Worm (Caenorhabditis elegans) whole organism, late embryonic: ENCODE measurements around the gene R166.2.

Source experiments
- ama-1 ChIP-seq: fragments of 150-350 bp; optimal IDR thresholded peaks from 2 replicates; lab custom pipeline; 2014
- ceh-14 ChIP-seq: sonication (generic microtip); optimal IDR thresholded peaks from 2 replicates; lab custom pipeline; 2016; ENCODE audit warnings: missing genotype, missing genetic modification characterization, missing compliant biosample characterization
- eyg-1 ChIP-seq: sonication (generic microtip); optimal IDR thresholded peaks from 2 replicates; lab custom pipeline; 2016; ENCODE audit warnings: missing genotype, missing genetic modification characterization, missing compliant biosample characterization
- hlh-6 ChIP-seq: sonication (generic microtip); optimal IDR thresholded peaks from 2 replicates; lab custom pipeline; 2016; ENCODE audit warnings: missing genotype, missing genetic modification characterization, missing compliant biosample characterization
- nfya-1 ChIP-seq: sonication (generic microtip); optimal IDR thresholded peaks from 2 replicates; lab custom pipeline; 2017; ENCODE audit warnings: missing genetic modification characterization, mild to moderate bottlenecking, missing compliant biosample characterization, antibody characterized with exemption, moderate library complexity
- npax-4 ChIP-seq: sonication (generic microtip); optimal IDR thresholded peaks from 2 replicates; lab custom pipeline; 2016; ENCODE audit warnings: missing genetic modification characterization, missing compliant biosample characterization
- tbx-2 ChIP-seq: sonication (generic microtip); optimal IDR thresholded peaks from 2 replicates; lab custom pipeline; 2016; ENCODE audit warnings: missing genetic modification characterization, missing compliant biosample characterization
- unc-55 ChIP-seq: sonication (generic microtip); optimal IDR thresholded peaks from 2 replicates; lab custom pipeline; 2017; ENCODE audit warnings: missing biosample characterization, missing genetic modification reagents, missing genetic modification characterization

DNA sequence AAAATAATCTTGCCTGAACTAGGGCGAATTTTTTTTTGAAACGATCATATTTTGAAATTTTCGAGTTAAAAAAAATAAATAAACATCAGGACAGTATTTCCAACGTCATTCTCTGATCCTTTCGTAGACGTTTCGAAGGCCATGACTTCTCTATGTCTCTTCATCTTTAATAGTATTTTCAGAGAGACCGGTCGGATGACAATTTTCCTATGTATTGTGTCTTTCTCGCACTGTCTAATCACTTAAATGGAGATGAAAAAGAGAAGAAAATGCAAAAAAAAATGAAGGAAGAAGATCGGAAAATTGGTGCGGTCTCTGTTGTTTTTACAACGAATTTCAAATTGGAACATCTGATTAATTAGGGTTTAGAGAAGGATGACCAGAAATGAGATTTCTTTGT, 12.3 kb downstream of the R166.2 start:
- TF ChIP-seq npax-4 (tag; lab: Kevin White, UChicago) (no peak), tbx-2 (no peak), hlh-6 (tag; lab: Kevin White, UChicago) (no peak), eyg-1 (tag; lab: Kevin White, UChicago) (no peak), ceh-14 (no peak), nfya-1 (tag; lab: Kevin White, UChicago) (no peak), ama-1 (lab: Kevin White, UChicago) (no peak), unc-55 (no peak)
